Worm (Caenorhabditis elegans): ENCODE data around the gene sqv-1.
"Not testable (repeated sequence)": the region's sequence is repeated elsewhere in the genome, so short reads cannot be mapped to it uniquely, and the experiment has no call there.

The sqv-1 gene

DNA sequence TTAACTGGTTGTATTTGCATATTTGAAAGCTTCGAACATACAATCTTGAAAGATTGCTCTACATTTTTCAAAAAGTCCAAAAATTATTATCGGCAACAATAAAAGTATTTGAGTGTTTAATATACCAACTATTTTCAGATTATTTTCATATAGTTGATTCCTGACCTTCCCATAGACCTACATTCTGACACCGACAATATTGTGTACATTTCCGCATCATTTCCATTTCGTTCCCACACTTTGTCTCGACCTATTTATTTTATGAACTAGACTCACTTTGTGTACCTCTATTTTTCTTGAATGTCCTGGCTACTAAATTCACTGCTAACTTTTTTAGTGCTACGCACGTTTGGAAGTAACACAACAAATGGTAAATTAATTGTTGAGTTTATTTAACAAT is 18.5 kb upstream of the sqv-1 start, which contains the start of gene lgc-5:
TSS of gene lgc-5 (plus strand) at position 301 of the 400 bp plus-strand sequence.
- TF ChIP-seq ZK546.5 (tag; optimal IDR thresholded peaks at IDR 0.05) (no peak), skn-1 (tag; optimal IDR thresholded peaks at IDR 0.05) (no peak), hmg-11 (tag; optimal IDR thresholded peaks at IDR 0.05) (no peak), elt-1 (tag; optimal IDR thresholded peaks at IDR 0.05) (no peak)

DNA sequence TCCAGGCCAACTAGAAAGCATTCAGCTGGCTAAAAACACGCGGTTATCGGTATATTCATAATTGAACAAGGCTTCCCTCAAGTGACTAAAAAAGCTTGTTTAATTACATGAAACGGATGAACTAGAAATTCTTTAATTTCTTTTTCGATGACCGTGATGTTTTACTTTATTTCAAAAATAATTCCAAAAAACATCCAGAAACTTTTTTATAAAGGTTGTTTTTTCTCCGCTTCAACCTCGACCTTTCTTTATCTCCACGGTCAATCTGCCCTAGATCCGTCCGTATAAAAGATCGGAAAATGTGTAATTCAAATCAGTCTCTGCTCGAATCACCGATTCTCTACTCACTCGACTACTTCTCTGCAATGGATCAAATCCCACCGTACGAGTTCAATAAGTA is 15.4 kb upstream of the sqv-1 start, which contains the start of gene F17E9.5:
TSS of gene F17E9.5 (plus strand) at position 301 of the 400 bp plus-strand sequence.
- TF ChIP-seq nhr-25 (tag; optimal IDR thresholded peaks at IDR 0.05) (no peak), nhr-76 (tag; optimal IDR thresholded peaks at IDR 0.05) (no peak), eor-1 (tag; optimal IDR thresholded peaks at IDR 0.05) (no peak), ceh-82 (tag; optimal IDR thresholded peaks at IDR 0.05) (no peak), sea-2 (GFP tag; optimal IDR thresholded peaks at IDR 0.05) (no peak), lsy-12 (tag; optimal IDR thresholded peaks at IDR 0.05) (no peak), skn-1 (tag; optimal IDR thresholded peaks at IDR 0.05) (no peak), lin-15B (tag; optimal IDR thresholded peaks at IDR 0.05) (no peak), ceh-9 (tag; optimal IDR thresholded peaks at IDR 0.05) (no peak), nhr-11 (tag; optimal IDR thresholded peaks at IDR 0.05) (no peak), fkh-10 (GFP tag; optimal IDR thresholded peaks at IDR 0.05) (no peak), elt-3 (tag; optimal IDR thresholded peaks at IDR 0.05) (no peak), ztf-4 (tag; optimal IDR thresholded peaks at IDR 0.05) (no peak), aly-2 (tag; optimal IDR thresholded peaks at IDR 0.05) (no peak)

DNA sequence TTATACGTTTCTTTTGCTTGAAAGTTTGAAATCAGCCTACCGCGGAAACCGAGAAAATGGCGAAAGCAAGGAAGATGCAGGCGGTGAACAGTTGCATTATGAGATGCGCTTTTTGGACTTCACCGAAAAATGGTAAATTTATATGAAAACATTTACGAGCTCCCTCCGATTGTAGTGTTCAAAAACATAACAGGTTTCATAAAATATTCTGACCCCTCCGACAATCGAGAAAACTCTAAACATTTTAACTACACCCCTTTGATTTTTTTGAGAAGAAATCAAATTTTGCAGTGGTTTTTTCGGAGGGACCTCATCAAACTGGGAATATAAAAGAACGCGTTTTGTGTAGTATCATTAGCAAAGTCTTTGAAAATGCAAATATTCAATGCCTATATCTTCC is 13.9 kb upstream of the sqv-1 start, which contains the start of the genes F17E9.18 and F17E9.15:
TSS of gene F17E9.18 (minus strand) at position 101 of the 400 bp plus-strand sequence.
TSS of gene F17E9.15 (plus strand) at position 368 of the 400 bp plus-strand sequence.
- TF ChIP-seq aly-2 (tag; optimal IDR thresholded peaks at IDR 0.05) (no peak), ama-1 (optimal IDR thresholded peaks at IDR 0.05) (no peak), sea-2 (GFP tag; optimal IDR thresholded peaks at IDR 0.05) (no peak), nhr-237 (tag; optimal IDR thresholded peaks at IDR 0.05) (no peak), elt-3 (tag; optimal IDR thresholded peaks at IDR 0.05) (no peak), nhr-77 (tag; optimal IDR thresholded peaks at IDR 0.05) (no peak), snpc-4 (tag; optimal IDR thresholded peaks at IDR 0.05) (no peak), nhr-12 (tag; optimal IDR thresholded peaks at IDR 0.05) (no peak), jun-1 (tag; optimal IDR thresholded peaks at IDR 0.05) (no peak), fkh-2 (tag; optimal IDR thresholded peaks at IDR 0.05) (no peak), unc-62 (GFP tag; optimal IDR thresholded peaks at IDR 0.05) (no peak), hmg-11 (tag; optimal IDR thresholded peaks at IDR 0.05) (no peak)

DNA sequence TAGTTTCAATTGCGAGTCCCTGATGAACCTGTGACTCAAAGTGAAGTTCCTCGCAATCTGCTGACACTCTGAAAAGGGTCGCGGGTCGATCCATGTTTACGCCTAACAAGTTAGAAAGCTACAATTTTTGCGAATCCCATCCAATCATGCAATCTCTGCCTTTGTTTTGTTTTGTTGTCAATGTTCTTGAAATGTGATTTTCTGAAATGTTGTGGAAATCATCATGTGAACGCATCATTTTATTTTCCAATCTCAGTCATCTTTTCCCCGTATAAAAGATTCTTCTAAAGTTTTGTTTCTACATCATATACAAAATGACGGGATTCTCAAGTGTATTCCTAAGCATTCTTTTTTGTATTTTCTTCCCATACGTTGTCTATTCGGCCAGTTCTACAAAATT is 12.8 kb upstream of the sqv-1 start, which contains the start of gene F17E9.4:
TSS of gene F17E9.4 (plus strand) at position 301 of the 400 bp plus-strand sequence.
- TF ChIP-seq nhr-23 (tag; optimal IDR thresholded peaks at IDR 0.05) (no peak), pha-4 (tag; optimal IDR thresholded peaks at IDR 0.05) (no peak), unc-62 (GFP tag; optimal IDR thresholded peaks at IDR 0.05) (no peak), lin-15B (tag; optimal IDR thresholded peaks at IDR 0.05) (no peak), elt-1 (tag; optimal IDR thresholded peaks at IDR 0.05) (no peak), unc-39 (tag; optimal IDR thresholded peaks at IDR 0.05) (no peak), hmg-11 (tag; optimal IDR thresholded peaks at IDR 0.05) (no peak), fkh-10 (GFP tag; optimal IDR thresholded peaks at IDR 0.05) (no peak), ceh-82 (tag; optimal IDR thresholded peaks at IDR 0.05) (no peak), aly-2 (tag; optimal IDR thresholded peaks at IDR 0.05) (no peak), mdl-1 (tag; optimal IDR thresholded peaks at IDR 0.05) (no peak), elt-2 (tag; optimal IDR thresholded peaks at IDR 0.05) (no peak), egl-27 (tag; optimal IDR thresholded peaks at IDR 0.05) (no peak)

DNA sequence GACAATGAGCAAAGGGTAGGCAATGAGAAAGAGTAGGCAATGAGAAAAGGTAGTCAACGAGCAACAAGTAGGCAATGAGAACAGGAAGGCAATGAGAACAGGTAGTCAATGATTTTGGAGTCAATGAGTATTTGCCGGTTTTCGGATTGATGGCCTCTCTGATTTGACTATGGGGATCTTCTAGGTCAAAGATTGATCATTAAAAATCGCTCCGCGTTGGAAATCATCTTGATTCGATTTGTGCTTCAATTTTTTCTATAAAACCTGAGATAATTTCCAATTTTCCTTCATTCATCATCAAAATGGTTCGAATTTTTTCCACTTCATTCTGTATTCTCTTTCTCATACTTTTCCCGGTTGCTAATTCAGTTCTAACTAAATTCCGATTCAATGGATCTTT is 8.9 kb upstream of the sqv-1 start, which contains the start of gene F17E9.16:
TSS of gene F17E9.16 (plus strand) at position 301 of the 400 bp plus-strand sequence.
- not testable (repeated sequence) for TF ChIP-seq ZK546.5, snpc-4, ceh-16 (tag; optimal IDR thresholded peaks at IDR 0.05)

DNA sequence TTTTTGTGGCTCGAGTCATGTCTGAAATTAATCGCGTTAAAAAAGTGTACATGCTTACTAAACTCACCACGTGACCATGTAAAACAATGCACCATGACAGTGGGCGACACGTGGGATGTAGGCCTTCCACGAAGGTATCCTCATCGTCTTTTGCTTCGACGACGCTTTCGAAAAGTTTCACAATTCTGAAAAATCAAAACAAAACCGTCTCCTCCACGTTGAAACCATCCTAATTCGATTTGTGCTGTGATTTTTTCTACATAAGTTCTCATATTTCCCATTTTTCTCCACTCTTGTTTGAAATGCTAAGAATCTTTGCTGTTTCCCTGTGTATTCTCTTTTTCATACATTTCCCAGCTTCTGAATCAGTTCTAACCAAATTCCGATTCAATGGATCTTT is 6.3 kb upstream of the sqv-1 start, which contains the start of gene F17E9.3:
TSS of gene F17E9.3 (plus strand) at position 301 of the 400 bp plus-strand sequence.
- TF ChIP-seq ceh-28 (tag; optimal IDR thresholded peaks at IDR 0.05) (no peak), elt-3 (tag; optimal IDR thresholded peaks at IDR 0.05) (no peak), fkh-10 (GFP tag; optimal IDR thresholded peaks at IDR 0.05) (no peak), skn-1 (tag; optimal IDR thresholded peaks at IDR 0.05) (no peak), ceh-16 (tag; optimal IDR thresholded peaks at IDR 0.05) (no peak), ztf-11 (tag; optimal IDR thresholded peaks at IDR 0.05) (no peak), nhr-77 (tag; optimal IDR thresholded peaks at IDR 0.05) (no peak), egl-5 (tag; optimal IDR thresholded peaks at IDR 0.05) (no peak), nhr-25 (tag; optimal IDR thresholded peaks at IDR 0.05) (no peak), R02D3.7 (tag; optimal IDR thresholded peaks at IDR 0.05) (no peak), mdl-1 (tag; optimal IDR thresholded peaks at IDR 0.05) (no peak), egl-27 (tag; optimal IDR thresholded peaks at IDR 0.05) (no peak)

Measured in whole organism, L3 larva.